Worm (Caenorhabditis elegans): ENCODE results near the gene C18D1.2.

Gene C18D1.2

ce11 chrII:10033163-10033871 is 23.5 kb upstream of the C18D1.2 start, which contains the start of gene mtcu-2 (continued):
- peak; percentile 98 for TF ChIP-seq ceh-88 (GFP tag; IDR thresholded peaks at IDR 0.05)
- TF ChIP-seq snu-23 (GFP tag; optimal IDR thresholded peaks at IDR 0.05), result peak; percentile 79
- TF ChIP-seq fkh-8 (tag; optimal IDR thresholded peaks at IDR 0.05), result peak; percentile 79
- TF ChIP-seq lin-14 (GFP tag; optimal IDR thresholded peaks at IDR 0.05), result peak; percentile 89
- TF ChIP-seq jun-1 (tag; optimal IDR thresholded peaks at IDR 0.05), result peak; percentile 79
- peak in 1 of 2 experiments; percentile 2 for TF ChIP-seq egl-27 (tag; optimal IDR thresholded peaks at IDR 0.05)
- peak; percentile 84 for TF ChIP-seq xbp-1 (tag; optimal IDR thresholded peaks at IDR 0.05)
- peak; percentile 39 for TF ChIP-seq lin-39 (tag; optimal IDR thresholded peaks at IDR 0.05)
- peak; percentile 52 for TF ChIP-seq F16B12.6 (tag; optimal IDR thresholded peaks at IDR 0.05)
- TF ChIP-seq grh-1 (GFP tag; IDR thresholded peaks at IDR 0.05), result peak; percentile 98
- TF ChIP-seq lin-13 (GFP tag; optimal IDR thresholded peaks at IDR 0.05), result peak; percentile 46
- peak; percentile 5 for TF ChIP-seq ztf-4 (tag; optimal IDR thresholded peaks at IDR 0.05)
- TF ChIP-seq irx-1 (tag; optimal IDR thresholded peaks at IDR 0.05), result peak; percentile 62
- peak; percentile 64 for TF ChIP-seq egl-13 (tag; optimal IDR thresholded peaks at IDR 0.05)
- TF ChIP-seq ztf-11 (tag; optimal IDR thresholded peaks at IDR 0.05), result peak in 1 of 2 experiments; percentile 83
- peak; percentile 85 for TF ChIP-seq unc-86 (tag; optimal IDR thresholded peaks at IDR 0.05)
- peak; percentile 82 to 88 (median 83) for TF ChIP-seq ceh-82 (tag; optimal IDR thresholded peaks at IDR 0.05)
- peak; percentile 84 for TF ChIP-seq nhr-20 (tag; optimal IDR thresholded peaks at IDR 0.05)
- TF ChIP-seq unc-130 (tag; optimal IDR thresholded peaks at IDR 0.05), result peak; percentile 53
- peak; percentile 84 for TF ChIP-seq nhr-90 (tag; optimal IDR thresholded peaks at IDR 0.05; ENCODE audit: poor library complexity)
- peak; percentile 64 for TF ChIP-seq nhr-11 (tag; optimal IDR thresholded peaks at IDR 0.05)
- TF ChIP-seq unc-98 (GFP tag; IDR thresholded peaks at IDR 0.05), result peak; percentile 90
- TF ChIP-seq nhr-77 (tag; optimal IDR thresholded peaks at IDR 0.05), result peak; percentile 60
- peak; percentile 38 for TF ChIP-seq skn-1 (tag; optimal IDR thresholded peaks at IDR 0.05)
- peak in 3 of 6 experiments; percentile 27 to 76 (median 30) for TF ChIP-seq elt-3 (tag; optimal IDR thresholded peaks at IDR 0.05)
- TF ChIP-seq nhr-71 (tag; optimal IDR thresholded peaks at IDR 0.05), result peak; percentile 91
- peak; percentile 80 for TF ChIP-seq C16A3.4 (tag; optimal IDR thresholded peaks at IDR 0.05)
- TF ChIP-seq efl-1 (optimal IDR thresholded peaks at IDR 0.05), result peak; percentile 80 to 81
- TF ChIP-seq efl-1 (GFP tag; optimal IDR thresholded peaks at IDR 0.05 in 1 of 2), result peak; percentile 71 to 97
- TF ChIP-seq mep-1 (tag; optimal IDR thresholded peaks at IDR 0.05), result peak; percentile 76

- TF ChIP-seq mab-9 (GFP tag; IDR thresholded peaks at IDR 0.05), result 0 out of 2 replicates have a peak, but pooled peaks have one; percentile 15
- peak; percentile 16; the same call in 1 of the 2 replicates for TF ChIP-seq unc-98 (GFP tag; IDR thresholded peaks at IDR 0.05)
- peak in 1 of 2 experiments; percentile 28 for TF ChIP-seq lsy-2 (tag; optimal IDR thresholded peaks at IDR 0.05)
- TF ChIP-seq nhr-71 (tag; optimal IDR thresholded peaks at IDR 0.05), result peak; percentile 16
- peak; percentile 15 for TF ChIP-seq nhr-47 (tag; optimal IDR thresholded peaks at IDR 0.05)
- peak in 1 of 2 experiments; percentile 4 for TF ChIP-seq efl-1 (optimal IDR thresholded peaks at IDR 0.05)
- peak in 1 of 2 experiments; percentile 87 for TF ChIP-seq efl-1 (GFP tag; optimal IDR thresholded peaks at IDR 0.05 in 1 of 2)
- peak; percentile 8 for TF ChIP-seq C16A3.4 (tag; optimal IDR thresholded peaks at IDR 0.05)
- peak; percentile 81 for TF ChIP-seq nhr-19 (GFP tag; conservative IDR thresholded peaks at IDR 0.05)
- TF ChIP-seq dpl-1 (GFP tag; optimal IDR thresholded peaks at IDR 0.05), result peak in 1 of 3 experiments; percentile 17
- TF ChIP-seq grh-1 (GFP tag; IDR thresholded peaks at IDR 0.05), result peak; percentile 63
- peak; percentile 77 for TF ChIP-seq isw-1 (GFP tag; IDR thresholded peaks at IDR 0.05)
- TF ChIP-seq ceh-88 (GFP tag; IDR thresholded peaks at IDR 0.05), result peak; percentile 70
Observed at ce11 chrII:10034769-10035168, 22.0 kb upstream of the C18D1.2 start.

ce11 chrII:10035425-10035824 is 21.4 kb upstream of the C18D1.2 start:
- no peak for TF ChIP-seq zip-4 (GFP tag; optimal IDR thresholded peaks at IDR 0.05)
- no peak for TF ChIP-seq efl-1 (optimal IDR thresholded peaks at IDR 0.05)
- peak in 1 of 2 experiments; percentile 28 for TF ChIP-seq efl-1 (GFP tag; optimal IDR thresholded peaks at IDR 0.05 in 1 of 2)
